Worm (Caenorhabditis elegans) whole organism, late embryonic: ENCODE results near the gene gmpr-1.

Experiments
- F13H6.1 ChIP-seq: sonication (generic microtip); optimal IDR thresholded peaks from 2 replicates; lab custom pipeline; 2016; ENCODE audit warnings: missing genetic modification characterization, missing compliant biosample characterization
- ama-1 ChIP-seq: fragments of 150-350 bp; optimal IDR thresholded peaks from 2 replicates; lab custom pipeline; 2014
- ceh-22 ChIP-seq: sonication (generic microtip); optimal IDR thresholded peaks from 2 replicates; lab custom pipeline; 2017; ENCODE audit warnings: missing biosample characterization, missing genetic modification characterization
- ceh-6 ChIP-seq: fragments of 200-800 bp; sonication (Bioruptor generic); optimal IDR thresholded peaks from 2 replicates; lab custom pipeline; 2018; ENCODE audit warnings: mild to moderate bottlenecking, missing genetic modification characterization, missing compliant biosample characterization
- ets-4 ChIP-seq: sonication (generic microtip); optimal IDR thresholded peaks from 2 replicates; lab custom pipeline; 2016; ENCODE audit warnings: missing genetic modification characterization, missing compliant biosample characterization
- eyg-1 ChIP-seq: sonication (generic microtip); optimal IDR thresholded peaks from 2 replicates; lab custom pipeline; 2016; ENCODE audit warnings: missing genotype, missing genetic modification characterization, missing compliant biosample characterization
- fax-1 ChIP-seq: sonication (generic microtip); optimal IDR thresholded peaks from 2 replicates; lab custom pipeline; 2016; ENCODE audit warnings: missing genotype, missing genetic modification characterization, missing compliant biosample characterization
- lim-6 ChIP-seq: sonication (generic microtip); optimal IDR thresholded peaks from 2 replicates; lab custom pipeline; 2016; ENCODE audit warnings: missing genetic modification characterization, missing compliant biosample characterization
- nfya-1 ChIP-seq: sonication (generic microtip); optimal IDR thresholded peaks from 2 replicates; lab custom pipeline; 2017; ENCODE audit warnings: missing genetic modification characterization, mild to moderate bottlenecking, missing compliant biosample characterization, antibody characterized with exemption, moderate library complexity
- nhr-11 ChIP-seq: fragments of 150-350 bp; optimal IDR thresholded peaks from 2 replicates; lab custom pipeline; 2014; ENCODE audit warnings: missing biosample characterization, missing genetic modification characterization
- pha-2 ChIP-seq: sonication (generic microtip); optimal IDR thresholded peaks from 2 replicates; lab custom pipeline; 2017; ENCODE audit warnings: mild to moderate bottlenecking, missing genetic modification characterization, missing compliant biosample characterization
- rnt-1 ChIP-seq: sonication (generic microtip); optimal IDR thresholded peaks from 2 replicates; lab custom pipeline; 2016; ENCODE audit warnings: missing genetic modification characterization, missing compliant biosample characterization
- tbx-2 ChIP-seq: sonication (generic microtip); optimal IDR thresholded peaks from 2 replicates; lab custom pipeline; 2016; ENCODE audit warnings: missing genetic modification characterization, missing compliant biosample characterization

DNA sequence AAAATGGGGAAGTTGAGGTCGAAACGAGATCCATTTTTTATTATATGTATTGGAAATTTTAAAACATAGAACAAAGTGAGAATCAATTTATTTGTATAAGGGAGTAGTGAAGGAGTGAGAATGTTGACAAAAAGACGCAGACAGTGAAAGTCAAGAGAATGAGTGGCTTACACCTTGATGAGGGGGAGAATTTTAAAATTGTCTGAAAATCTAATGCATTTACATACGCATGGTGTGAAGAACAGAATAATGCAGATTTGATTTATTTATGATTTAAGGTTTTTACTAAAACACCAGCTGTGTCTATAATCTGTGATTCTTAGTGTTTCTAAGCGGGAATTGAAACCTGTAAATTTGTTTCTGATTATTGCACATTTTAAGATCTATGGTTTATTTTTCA, 45.8 kb downstream of the gmpr-1 start, which contains the start of gene nhr-125:
- TF ChIP-seq nfya-1: no peak
- TF ChIP-seq tbx-2 (tag; lab: Kevin White, UChicago): no peak
- no peak for TF ChIP-seq lim-6 (tag; lab: Kevin White, UChicago)
- TF ChIP-seq F13H6.1 (tag; lab: Kevin White, UChicago): no peak
- TF ChIP-seq ceh-6: no peak
- no peak for TF ChIP-seq eyg-1 (tag; lab: Kevin White, UChicago)
- no peak for TF ChIP-seq rnt-1 (tag; lab: Kevin White, UChicago)
- no peak for TF ChIP-seq ama-1 (lab: Kevin White, UChicago)
- no peak for TF ChIP-seq nhr-11 (tag; lab: Kevin White, UChicago)
- no peak for TF ChIP-seq fax-1 (tag; lab: Kevin White, UChicago)
- TF ChIP-seq ceh-22 (tag; lab: Kevin White, UChicago): no peak
- TF ChIP-seq pha-2: no peak
- no peak for TF ChIP-seq ets-4
